Worm (Caenorhabditis elegans) whole organism, L4 larva: ENCODE results near the gene B0212.3.
A peak's percentile ranks its signal among the peaks of the same experiment; 100 is the strongest.

Experiments used
- D1046.2 ChIP-seq: fragments of 200-800 bp; sonication (Bioruptor generic); IDR thresholded peaks from 2 replicates; pipeline ENCODE4 v1.3.6; 2022; ENCODE audit warnings: missing genetic modification characterization, missing compliant biosample characterization
- F10B5.3 ChIP-seq: sonication (generic microtip); optimal IDR thresholded peaks from 2 replicates; lab custom pipeline; 2016; ENCODE audit warnings: mild to moderate bottlenecking, missing genetic modification characterization, missing compliant biosample characterization
- F37D6.2 ChIP-seq: sonication (generic microtip); optimal IDR thresholded peaks from 2 replicates; lab custom pipeline; 2016; ENCODE audit warnings: mild to moderate bottlenecking, missing genetic modification characterization, missing compliant biosample characterization
- Y105C5A.15 ChIP-seq: fragments of 200-800 bp; sonication (Bioruptor generic); IDR thresholded peaks from 2 replicates; pipeline ENCODE4 v1.3.6; 2022; ENCODE audit warnings: missing genetic modification characterization, missing compliant biosample characterization
- aha-1 ChIP-seq: fragments of 150-350 bp; peaks from one replicate; lab custom pipeline; 2014; ENCODE audit warnings: missing biosample characterization, missing genetic modification characterization
- ama-1 ChIP-seq: fragments of 150-350 bp; optimal IDR thresholded peaks from 2 replicates; lab custom pipeline; 2014; ENCODE audit warnings: inconsistent platforms, mixed read lengths
- ceh-20 ChIP-seq: fragments of 200-800 bp; sonication (Bioruptor generic); IDR thresholded peaks from 2 replicates; pipeline ENCODE4 v1.3.6; 2022; ENCODE audit warnings: missing genetic modification reagents, missing genetic modification characterization, missing compliant biosample characterization
- ceh-32 ChIP-seq: sonication (generic microtip); optimal IDR thresholded peaks from 2 replicates; lab custom pipeline; 2016; ENCODE audit warnings: mild to moderate bottlenecking, missing genetic modification characterization, missing compliant biosample characterization; ENCODE audit not compliant: poor library complexity
- ctbp-1 ChIP-seq: fragments of 200-800 bp; sonication (Bioruptor generic); IDR thresholded peaks from 2 replicates; pipeline ENCODE4 v1.3.6; 2022; ENCODE audit warnings: missing genetic modification reagents, missing genetic modification characterization, missing compliant biosample characterization
- daf-19 ChIP-seq: fragments of 200-800 bp; sonication (Bioruptor generic); conservative IDR thresholded peaks from 2 replicates; pipeline ENCODE4 v1.3.6; 2022; ENCODE audit warnings: missing genetic modification characterization, missing compliant biosample characterization
- daf-8 ChIP-seq: fragments of 200-800 bp; sonication (Bioruptor generic); IDR thresholded peaks from 2 replicates; pipeline ENCODE4 v1.3.6; 2022; ENCODE audit warnings: missing genetic modification characterization, missing compliant biosample characterization
- dmd-6 ChIP-seq: fragments of 200-800 bp; sonication (Bioruptor generic); IDR thresholded peaks from 2 replicates; pipeline ENCODE4 v1.3.6; 2022; ENCODE audit warnings: missing genetic modification reagents, missing genetic modification characterization, missing compliant biosample characterization
- dmd-8 ChIP-seq: fragments of 200-800 bp; sonication (Bioruptor generic); IDR thresholded peaks from 2 replicates; pipeline ENCODE4 v1.3.6; 2022; ENCODE audit warnings: missing genetic modification characterization, missing compliant biosample characterization
- dmd-9 ChIP-seq: fragments of 200-800 bp; sonication (Bioruptor generic); IDR thresholded peaks from 2 replicates; pipeline ENCODE4 v1.3.6; 2022; ENCODE audit warnings: missing genetic modification reagents, missing genetic modification characterization, missing compliant biosample characterization
- duxl-1 ChIP-seq: sonication (generic microtip); optimal IDR thresholded peaks from 2 replicates; lab custom pipeline; 2016; ENCODE audit warnings: mild to moderate bottlenecking, missing genetic modification characterization, moderate library complexity, missing compliant biosample characterization; ENCODE audit not compliant: poor library complexity
- fkh-10 ChIP-seq: fragments of 150-350 bp; optimal IDR thresholded peaks from 2 replicates; lab custom pipeline; 2014; ENCODE audit warnings: missing biosample characterization, missing genetic modification reagents, missing genetic modification characterization
- hmg-1.1 ChIP-seq: fragments of 200-800 bp; sonication (Bioruptor generic); IDR thresholded peaks from 2 replicates; pipeline ENCODE4 v1.3.6; 2022; ENCODE audit warnings: missing genetic modification reagents, missing genetic modification characterization, missing compliant biosample characterization
- jun-1 ChIP-seq: fragments of 150-350 bp; optimal IDR thresholded peaks from 2 replicates; lab custom pipeline; 2014; ENCODE audit warnings: missing biosample characterization, missing genetic modification reagents, missing genetic modification characterization
- lin-38 ChIP-seq: fragments of 200-800 bp; sonication (Bioruptor generic); IDR thresholded peaks from 2 replicates; pipeline ENCODE4 v1.3.6; 2022; ENCODE audit warnings: missing genetic modification reagents, missing genetic modification characterization, missing compliant biosample characterization
- lir-3 ChIP-seq: sonication (generic microtip); optimal IDR thresholded peaks from 2 replicates; lab custom pipeline; 2016; ENCODE audit warnings: mild to moderate bottlenecking, missing genetic modification characterization, missing compliant biosample characterization
- lsy-2 ChIP-seq, 2 experiments: fragments of 150-350 bp in 1 of 2; sonication (generic microtip) in 1 of 2; optimal IDR thresholded peaks; 2 replicates each; lab custom pipeline; 2014 to 2017; ENCODE audit warnings: missing biosample characterization in 2 of 2, missing genetic modification characterization in 2 of 2
- madf-9 ChIP-seq: fragments of 200-800 bp; sonication (Bioruptor generic); conservative IDR thresholded peaks from 2 replicates; pipeline ENCODE4 v1.3.6; 2022; ENCODE audit warnings: missing genetic modification reagents, missing genetic modification characterization, missing compliant biosample characterization
- mdl-1 ChIP-seq, 2 experiments: fragments of 150-350 bp in 1 of 2; sonication (generic microtip) in 1 of 2; optimal IDR thresholded peaks; 2 replicates each; lab custom pipeline; 2014 to 2017; ENCODE audit warnings: missing biosample characterization in 2 of 2, missing genetic modification characterization in 2 of 2
- mxl-2 ChIP-seq: fragments of 200-800 bp; sonication (Bioruptor generic); conservative IDR thresholded peaks from 2 replicates; pipeline ENCODE4 v1.3.6; 2022; ENCODE audit warnings: missing genetic modification reagents, missing genetic modification characterization, missing compliant biosample characterization
- mxl-3 ChIP-seq: fragments of 200-800 bp; sonication (Bioruptor generic); optimal IDR thresholded peaks from 2 replicates; lab custom pipeline; 2018; ENCODE audit warnings: mild to moderate bottlenecking, missing genetic modification characterization, missing compliant biosample characterization
- nhr-11 ChIP-seq: fragments of 150-350 bp; optimal IDR thresholded peaks from 2 replicates; lab custom pipeline; 2014; ENCODE audit warnings: missing biosample characterization, missing genetic modification characterization
- pha-4 ChIP-seq, 2 experiments: fragments of 150-350 bp in 1 of 2; fragments of 200-800 bp in 1 of 2; sonication (Bioruptor generic) in 1 of 2; IDR thresholded peaks in 1 of 2; optimal IDR thresholded peaks in 1 of 2; 2 replicates each; pipeline versions ENCODE4 v1.3.6 to Lab custom; 2014 to 2022; ENCODE audit warnings: missing genetic modification characterization in 2 of 2, missing genetic modification reagents in 2 of 2, missing biosample characterization in 1 of 2, missing compliant biosample characterization in 1 of 2
- php-3 ChIP-seq: fragments of 200-800 bp; sonication (Bioruptor generic); IDR thresholded peaks from 2 replicates; pipeline ENCODE4 v1.3.6; 2022; ENCODE audit warnings: missing genetic modification reagents, missing genetic modification characterization, missing compliant biosample characterization
- rbr-2 ChIP-seq: sonication (generic microtip); optimal IDR thresholded peaks from 2 replicates; lab custom pipeline; 2016; ENCODE audit warnings: missing genotype, missing genetic modification characterization, missing compliant biosample characterization
- saeg-2 ChIP-seq: fragments of 200-800 bp; sonication (Bioruptor generic); IDR thresholded peaks from 2 replicates; pipeline ENCODE4 v1.3.6; 2022; ENCODE audit warnings: missing genetic modification reagents, missing genetic modification characterization, missing compliant biosample characterization
- set-16 ChIP-seq: fragments of 200-800 bp; sonication (Bioruptor generic); IDR thresholded peaks from 2 replicates; pipeline ENCODE4 v1.3.6; 2022; ENCODE audit warnings: missing genetic modification reagents, missing genetic modification characterization, missing compliant biosample characterization
- skn-1 ChIP-seq: fragments of 150-350 bp; optimal IDR thresholded peaks from 2 replicates; lab custom pipeline; 2014; ENCODE audit warnings: missing biosample characterization, missing genetic modification characterization
- spr-1 ChIP-seq: sonication (generic microtip); optimal IDR thresholded peaks from 2 replicates; lab custom pipeline; 2016; ENCODE audit warnings: mild to moderate bottlenecking, missing genetic modification characterization, missing compliant biosample characterization
- tra-1 ChIP-seq: fragments of 200-800 bp; sonication (Bioruptor generic); IDR thresholded peaks from 2 replicates; pipeline ENCODE4 v1.3.6; 2022; ENCODE audit warnings: missing genetic modification reagents, missing genetic modification characterization, missing compliant biosample characterization
- unc-130 ChIP-seq: sonication (generic microtip); optimal IDR thresholded peaks from 2 replicates; lab custom pipeline; 2016; ENCODE audit warnings: missing genetic modification reagents, missing genetic modification characterization, missing compliant biosample characterization
- unc-62 ChIP-seq, 3 experiments: fragments of 150-350 bp in 1 of 3; sonication (generic microtip); optimal IDR thresholded peaks in 2 of 3; peaks in 1 of 3; 1 replicate in 1 of 3; 2 replicates in 2 of 3; lab custom pipeline; 2014 to 2017; ENCODE audit warnings: missing biosample characterization in 3 of 3, missing genetic modification characterization in 3 of 3, missing genetic modification reagents in 3 of 3, missing genotype in 1 of 3
- vab-7 ChIP-seq: fragments of 200-800 bp; sonication (Bioruptor generic); IDR thresholded peaks from 2 replicates; pipeline ENCODE4 v1.3.6; 2022; ENCODE audit warnings: missing genetic modification reagents, missing genetic modification characterization, missing compliant biosample characterization
- zag-1 ChIP-seq: fragments of 150-350 bp; optimal IDR thresholded peaks from 2 replicates; lab custom pipeline; 2014; ENCODE audit warnings: missing biosample characterization, missing genetic modification characterization
- zfp-2 ChIP-seq: sonication (generic microtip); optimal IDR thresholded peaks from 2 replicates; lab custom pipeline; 2016; ENCODE audit warnings: mild to moderate bottlenecking, missing genetic modification characterization, missing compliant biosample characterization
- zip-11 ChIP-seq: fragments of 200-800 bp; sonication (Bioruptor generic); IDR thresholded peaks from 2 replicates; pipeline ENCODE4 v1.3.6; 2022; ENCODE audit warnings: missing genetic modification characterization, missing compliant biosample characterization

B0212.3 gene

DNA sequence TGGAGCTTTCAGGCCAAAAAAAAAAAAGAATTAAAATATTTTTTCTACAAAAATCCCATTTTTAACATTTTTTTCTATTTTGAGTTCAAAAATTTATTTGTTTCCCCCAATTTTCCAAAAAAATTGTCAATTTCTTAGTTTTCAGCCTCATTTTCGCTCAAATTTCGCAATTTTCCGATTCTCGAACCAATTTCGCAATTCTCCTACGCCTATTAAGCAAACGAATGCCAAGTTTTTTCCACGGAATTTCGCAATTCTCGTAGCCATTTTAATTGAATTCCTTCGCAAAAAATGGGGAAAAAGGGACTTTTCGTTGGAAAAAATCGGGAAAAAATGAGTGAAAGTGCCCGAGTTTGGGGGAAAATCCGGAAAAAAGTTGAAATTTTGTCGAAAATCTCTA lies 19.6 kb upstream of the B0212.3 start:
- TF ChIP-seq lsy-2 (tag; optimal IDR thresholded peaks at IDR 0.05; lab: Kevin White, UChicago) (peak in 1 of 2 experiments; percentile 30), F37D6.2 (tag; lab: Kevin White, UChicago) (no peak), nhr-11 (tag; lab: Kevin White, UChicago) (peak; percentile 44)

DNA sequence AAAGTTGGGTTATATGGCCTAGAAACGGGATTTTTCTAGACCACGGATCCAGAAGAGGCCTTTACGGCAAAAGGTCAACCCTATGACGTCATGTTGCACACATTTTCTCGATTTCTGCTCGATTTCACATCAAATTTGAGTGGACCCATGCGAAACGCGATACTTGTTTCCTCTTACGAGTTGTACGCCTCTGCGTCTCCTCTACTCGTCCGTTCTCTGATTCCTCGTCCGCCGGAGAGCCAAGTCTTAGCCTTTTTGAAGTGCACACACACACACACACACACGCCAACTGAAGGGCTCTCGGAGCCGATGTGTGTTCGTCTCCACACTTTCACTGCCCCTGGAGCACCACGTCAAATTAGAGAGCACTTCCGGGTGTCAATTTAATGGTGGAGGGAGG lies 19.0 kb upstream of the B0212.3 start:
- TF ChIP-seq mxl-3 (GFP tag; lab: Kevin White, UChicago), result no peak
- TF ChIP-seq unc-62 (GFP tag; optimal IDR thresholded peaks at IDR 0.05 in 1 of 2; lab: Kevin White, UChicago), result peak in 1 of 2 experiments; percentile 53
- no peak for TF ChIP-seq unc-62 (tag; optimal IDR thresholded peaks at IDR 0.05; lab: Kevin White, UChicago)
- no peak for TF ChIP-seq zag-1
- peak; percentile 29 for TF ChIP-seq aha-1 (tag; lab: Kevin White, UChicago)
- TF ChIP-seq hmg-1.1 (GFP tag; lab: Robert Waterston, UW), result 0 out of 2 replicates have a peak, but pooled peaks have one; percentile 8
- TF ChIP-seq fkh-10 (GFP tag; lab: Kevin White, UChicago), result peak; percentile 67
- TF ChIP-seq ctbp-1 (GFP tag; lab: Robert Waterston, UW), result peak; percentile 40; the same call in 1 of the 2 replicates
- TF ChIP-seq rbr-2 (tag; lab: Kevin White, UChicago), result peak; percentile 22
- peak; percentile 16; the same call in 1 of the 2 replicates for TF ChIP-seq set-16 (GFP tag; lab: Robert Waterston, UW)
- peak in 1 of 2 experiments; percentile 8 for TF ChIP-seq lsy-2 (tag; optimal IDR thresholded peaks at IDR 0.05; lab: Kevin White, UChicago)
- no peak for TF ChIP-seq zfp-2

DNA sequence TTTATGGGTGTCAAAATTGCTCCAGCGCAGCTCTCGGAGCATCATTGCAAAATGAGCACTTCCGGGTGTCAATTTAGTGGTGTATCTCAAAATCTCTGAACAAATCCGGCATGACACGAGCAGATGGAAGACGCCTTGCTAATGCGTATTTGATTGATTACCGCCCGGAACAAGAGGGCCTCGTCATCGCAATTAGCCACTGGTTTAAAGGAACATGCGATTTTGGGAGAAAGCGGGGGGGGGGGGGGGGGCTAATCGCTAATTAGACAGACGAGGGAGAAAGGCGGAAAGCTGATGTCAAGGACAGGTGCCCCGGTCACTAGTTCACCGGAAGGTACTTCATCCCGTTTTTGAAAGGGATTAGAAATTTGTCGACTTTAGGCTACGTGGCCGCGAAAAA lies 18.3 kb upstream of the B0212.3 start:
- TF ChIP-seq dmd-6 (GFP tag; lab: Robert Waterston, UW), result no peak
- TF ChIP-seq pha-4 (GFP tag; IDR thresholded peaks at IDR 0.05; lab: Robert Waterston, UW), result no peak
- TF ChIP-seq pha-4 (tag; optimal IDR thresholded peaks at IDR 0.05; lab: Kevin White, UChicago), result no peak
- TF ChIP-seq set-16 (GFP tag; lab: Robert Waterston, UW), result peak; percentile 12; the same call in 1 of the 2 replicates

DNA sequence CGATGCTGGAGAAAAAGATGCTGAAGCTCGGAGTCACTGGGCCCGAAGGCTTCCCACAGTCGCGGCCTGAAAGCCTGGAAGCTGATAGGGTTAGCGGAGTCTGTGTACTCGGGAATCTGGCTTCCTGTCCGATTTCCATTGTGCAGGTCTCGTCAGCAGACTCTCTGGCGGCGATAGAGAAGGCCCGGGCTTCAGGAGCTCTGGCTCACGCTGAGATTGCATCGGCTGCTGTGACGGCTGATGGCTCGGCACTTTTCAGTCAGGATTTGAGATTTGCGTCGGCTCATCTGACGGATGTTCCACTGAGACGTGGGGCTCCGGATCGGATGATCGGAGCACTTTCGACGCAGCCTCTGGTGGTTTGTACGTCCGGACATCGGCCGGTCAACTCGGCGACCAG lies 16.6 kb upstream of the B0212.3 start:
- TF ChIP-seq set-16 (GFP tag; lab: Robert Waterston, UW) (peak; percentile 88), ceh-32 (tag; lab: Kevin White, UChicago) (no peak)

DNA sequence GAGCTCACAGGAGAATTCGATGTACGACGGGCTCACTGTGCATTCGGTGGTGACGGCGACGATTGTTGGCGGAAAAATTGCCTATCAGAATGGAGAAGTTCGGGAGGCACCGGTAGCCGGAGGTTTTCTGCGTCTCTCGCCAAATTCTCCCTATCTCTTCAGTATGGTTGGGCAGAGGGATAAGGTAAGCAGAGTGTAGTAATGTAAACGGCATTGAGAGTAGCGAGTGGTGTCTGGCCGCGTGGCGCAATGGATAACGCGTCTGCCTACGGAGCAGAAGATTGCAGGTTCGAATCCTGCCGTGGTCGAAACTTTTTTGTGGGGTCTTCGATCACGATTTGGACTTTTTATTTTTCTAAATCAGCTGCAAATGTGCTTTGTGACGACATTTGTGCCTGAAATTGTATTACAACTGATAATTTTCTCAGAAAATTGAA lies 15.4 kb upstream of the B0212.3 start:
- TF ChIP-seq pha-4 (GFP tag; IDR thresholded peaks at IDR 0.05; lab: Robert Waterston, UW) (peak; percentile 70; the same call in 1 of the 2 replicates), pha-4 (tag; optimal IDR thresholded peaks at IDR 0.05; lab: Kevin White, UChicago) (no peak), dmd-8 (GFP tag; lab: Robert Waterston, UW) (peak; percentile 91), saeg-2 (GFP tag; lab: Robert Waterston, UW) (0 out of 2 replicates have a peak, but pooled peaks have one; percentile 16), F10B5.3 (tag; lab: Kevin White, UChicago) (no peak), zip-11 (no peak), madf-9 (GFP tag; lab: Robert Waterston, UW) (peak; percentile 79), lsy-2 (tag; optimal IDR thresholded peaks at IDR 0.05; lab: Kevin White, UChicago) (peak in 1 of 2 experiments; percentile 49), lir-3 (tag; lab: Kevin White, UChicago) (peak; percentile 7), Y105C5A.15 (peak; percentile 82; the same call in 1 of the 2 replicates), hmg-1.1 (GFP tag; lab: Robert Waterston, UW) (peak; percentile 82), lin-38 (GFP tag; lab: Robert Waterston, UW) (peak; percentile 81), dmd-9 (GFP tag; lab: Robert Waterston, UW) (peak; percentile 42; the same call in 1 of the 2 replicates), duxl-1 (tag; lab: Kevin White, UChicago) (no peak), ama-1 (lab: Kevin White, UChicago) (no peak), spr-1 (peak; percentile 61), daf-8 (GFP tag; lab: Robert Waterston, UW) (0 out of 2 replicates have a peak, but pooled peaks have one; percentile 25), D1046.2 (GFP tag; lab: Robert Waterston, UW) (peak; percentile 79), jun-1 (tag; lab: Kevin White, UChicago) (no peak), ceh-20 (GFP tag; lab: Robert Waterston, UW) (no peak), daf-19 (peak; percentile 78), mdl-1 (tag; optimal IDR thresholded peaks at IDR 0.05; lab: Kevin White, UChicago) (no peak), tra-1 (peak; percentile 73; the same call in 1 of the 2 replicates), mxl-2 (peak; percentile 78), php-3 (GFP tag; lab: Robert Waterston, UW) (peak; percentile 75), vab-7 (GFP tag; lab: Robert Waterston, UW) (peak; percentile 77), mxl-3 (GFP tag; lab: Kevin White, UChicago) (peak; percentile 16), unc-130 (peak; percentile 49), skn-1 (tag; lab: Kevin White, UChicago) (no peak)
